Worm (Caenorhabditis elegans): ENCODE results near the gene mat-3.

The mat-3 gene

ce11 chrIII:502583-502982 lies 27.3 kb downstream of the mat-3 start (continued):
- TF ChIP-seq mdl-1 (tag; optimal IDR thresholded peaks at IDR 0.05) (peak in 1 of 2 experiments; percentile 65), F26F4.8 (GFP tag; conservative IDR thresholded peaks at IDR 0.05) (peak; percentile 96), nhr-11 (tag; optimal IDR thresholded peaks at IDR 0.05) (peak; percentile 67), Y75B8A.6 (GFP tag; IDR thresholded peaks at IDR 0.05) (peak; percentile 67; the same call in 1 of the 2 replicates), lir-3 (tag; optimal IDR thresholded peaks at IDR 0.05) (peak; percentile 77), hif-1 (tag; optimal IDR thresholded peaks at IDR 0.05) (peak; percentile 33 to 75), egl-43 (GFP tag; IDR thresholded peaks at IDR 0.05) (peak; percentile 96), vab-7 (GFP tag; IDR thresholded peaks at IDR 0.05) (peak; percentile 97), F49E8.2 (tag; optimal IDR thresholded peaks at IDR 0.05; ENCODE audit: borderline replicate concordance) (peak; percentile 83), hlh-11 (tag; optimal IDR thresholded peaks at IDR 0.05) (peak; percentile 70), dve-1 (tag; optimal IDR thresholded peaks at IDR 0.05; ENCODE audit: insufficient read depth) (peak; percentile 83), nhr-41 (GFP tag; IDR thresholded peaks at IDR 0.05) (peak; percentile 87), dmd-6 (GFP tag; IDR thresholded peaks at IDR 0.05) (peak; percentile 77), dmd-8 (GFP tag; IDR thresholded peaks at IDR 0.05) (peak; percentile 84), ama-1 (optimal IDR thresholded peaks at IDR 0.05) (no peak), ceh-62 (tag; optimal IDR thresholded peaks at IDR 0.05) (no peak), F44E2.7 (GFP tag; IDR thresholded peaks at IDR 0.05) (peak; percentile 83; the same call in 1 of the 2 replicates), lsy-2 (tag; optimal IDR thresholded peaks at IDR 0.05) (no peak), mep-1 (tag; optimal IDR thresholded peaks at IDR 0.05) (no peak), daf-19 (GFP tag; conservative IDR thresholded peaks at IDR 0.05) (no peak; the same call in 1 of the 2 replicates), ztf-11 (tag; optimal IDR thresholded peaks at IDR 0.05) (no peak), nhr-48 (tag; optimal IDR thresholded peaks at IDR 0.05) (peak; percentile 70), lim-7 (GFP tag; IDR thresholded peaks at IDR 0.05) (peak; percentile 94), saeg-2 (GFP tag; IDR thresholded peaks at IDR 0.05) (peak; percentile 81; the same call in 1 of the 2 replicates), daf-16 (GFP tag; optimal IDR thresholded peaks at IDR 0.05) (peak; percentile 75 to 94), daf-16 (tag; optimal IDR thresholded peaks at IDR 0.05) (peak; percentile 91), hlh-30 (tag; optimal IDR thresholded peaks at IDR 0.05; ENCODE audit: insufficient read depth) (no peak), nhr-25 (tag; optimal IDR thresholded peaks at IDR 0.05; ENCODE audit: borderline replicate concordance, insufficient read depth) (no peak), aha-1 (tag) (peak; percentile 93), arid-1 (GFP tag; conservative IDR thresholded peaks at IDR 0.05) (peak; percentile 86), unc-130 (GFP tag; optimal IDR thresholded peaks at IDR 0.05) (peak; percentile 80), T26A8.4 (GFP tag; IDR thresholded peaks at IDR 0.05) (peak; percentile 85), nhr-6 (tag; optimal IDR thresholded peaks at IDR 0.05) (peak; percentile 95), F10B5.3 (tag; optimal IDR thresholded peaks at IDR 0.05) (peak; percentile 80), zfp-3 (GFP tag; conservative IDR thresholded peaks at IDR 0.05) (peak; percentile 85), ztf-7 (tag; optimal IDR thresholded peaks at IDR 0.05) (peak; percentile 85), ces-1 (GFP tag; optimal IDR thresholded peaks at IDR 0.05) (peak; percentile 7), ceh-32 (tag; optimal IDR thresholded peaks at IDR 0.05; ENCODE audit: poor library complexity) (no peak), lin-29 (GFP tag; IDR thresholded peaks at IDR 0.05) (peak; percentile 35; the same call in 1 of the 2 replicates), sdz-12 (GFP tag; optimal IDR thresholded peaks at IDR 0.05) (peak; percentile 48), Y48G9A.11 (GFP tag; IDR thresholded peaks at IDR 0.05) (peak; percentile 78), R02D3.7 (tag; optimal IDR thresholded peaks at IDR 0.05) (peak; percentile 10), nhr-28 (tag; optimal IDR thresholded peaks at IDR 0.05) (peak; percentile 74), lin-1 (GFP tag; IDR thresholded peaks at IDR 0.05) (peak; percentile 93), mxl-2 (GFP tag; conservative IDR thresholded peaks at IDR 0.05) (peak; percentile 65; the same call in 1 of the 2 replicates), daf-8 (GFP tag; IDR thresholded peaks at IDR 0.05) (no peak), dmd-9 (GFP tag; IDR thresholded peaks at IDR 0.05) (peak; percentile 92), mdt-29 (GFP tag; IDR thresholded peaks at IDR 0.05) (peak; percentile 84), mxl-3 (GFP tag; optimal IDR thresholded peaks at IDR 0.05) (peak; percentile 82), ZK337.2 (GFP tag; IDR thresholded peaks at IDR 0.05) (peak; percentile 81), dpl-1 (GFP tag; optimal IDR thresholded peaks at IDR 0.05) (peak; percentile 57)
